Worm (Caenorhabditis elegans) whole organism, L3 larva: ENCODE measurements around the gene C39E9.7.

Source experiments
- aly-2 ChIP-seq: fragments of 150-350 bp; optimal IDR thresholded peaks from 2 replicates; lab custom pipeline; 2014; ENCODE audit warnings: missing biosample characterization, missing genetic modification characterization
- ama-1 ChIP-seq: fragments of 150-350 bp; optimal IDR thresholded peaks from 2 replicates; lab custom pipeline; 2018
- ceh-16 ChIP-seq: sonication (generic microtip); optimal IDR thresholded peaks from 2 replicates; lab custom pipeline; 2017; ENCODE audit warnings: missing biosample characterization, missing genetic modification characterization
- ceh-28 ChIP-seq: fragments of 150-350 bp; optimal IDR thresholded peaks from 2 replicates; lab custom pipeline; 2014; ENCODE audit warnings: missing biosample characterization, missing genetic modification reagents, missing genetic modification characterization
- ceh-82 ChIP-seq: fragments of 150-350 bp; optimal IDR thresholded peaks from 2 replicates; lab custom pipeline; 2014; ENCODE audit warnings: missing biosample characterization, missing genetic modification characterization
- ceh-9 ChIP-seq: sonication (generic microtip); optimal IDR thresholded peaks from 2 replicates; lab custom pipeline; 2018; ENCODE audit warnings: missing biosample characterization, missing genetic modification characterization
- egl-27 ChIP-seq: sonication (generic microtip); optimal IDR thresholded peaks from 4 replicates; lab custom pipeline; 2017; ENCODE audit warnings: missing biosample characterization, missing genetic modification reagents, missing genetic modification characterization
- egl-5 ChIP-seq: fragments of 150-350 bp; optimal IDR thresholded peaks from 2 replicates; lab custom pipeline; 2017; ENCODE audit warnings: missing biosample characterization, missing genetic modification reagents, missing genetic modification characterization, inconsistent platforms
- elt-2 ChIP-seq: sonication (generic microtip); optimal IDR thresholded peaks from 2 replicates; lab custom pipeline; 2016; ENCODE audit warnings: missing genetic modification reagents, mild to moderate bottlenecking, missing genetic modification characterization, missing compliant biosample characterization
- elt-3 ChIP-seq, 3 experiments: fragments of 150-350 bp in 1 of 3; sonication (generic microtip) in 2 of 3; optimal IDR thresholded peaks; 2 replicates in 2 of 3; 4 replicates in 1 of 3; lab custom pipeline; 2014 to 2017; ENCODE audit warnings: missing biosample characterization in 3 of 3, missing genetic modification characterization in 3 of 3
- eor-1 ChIP-seq, 2 experiments: fragments of 150-350 bp; optimal IDR thresholded peaks; 2 replicates each; lab custom pipeline; 2014 to 2018; ENCODE audit warnings: missing biosample characterization in 2 of 2, missing genetic modification characterization in 2 of 2
- fkh-10 ChIP-seq: sonication (generic microtip); optimal IDR thresholded peaks from 2 replicates; lab custom pipeline; 2017; ENCODE audit warnings: missing biosample characterization, missing genetic modification reagents, missing genetic modification characterization
- fkh-2 ChIP-seq: fragments of 150-350 bp; optimal IDR thresholded peaks from 2 replicates; lab custom pipeline; 2014; ENCODE audit warnings: missing biosample characterization, missing genetic modification reagents, missing genetic modification characterization
- fos-1 ChIP-seq: fragments of 150-350 bp; optimal IDR thresholded peaks from 2 replicates; lab custom pipeline; 2014; ENCODE audit warnings: missing biosample characterization, missing genetic modification characterization
- hmg-11 ChIP-seq: sonication (generic microtip); optimal IDR thresholded peaks from 2 replicates; lab custom pipeline; 2016; ENCODE audit warnings: missing genetic modification characterization, missing compliant biosample characterization
- lin-15B ChIP-seq: fragments of 150-350 bp; optimal IDR thresholded peaks from 2 replicates; lab custom pipeline; 2014; ENCODE audit warnings: missing biosample characterization, missing genetic modification characterization
- lin-39 ChIP-seq: fragments of 150-350 bp; optimal IDR thresholded peaks from 2 replicates; lab custom pipeline; 2018; ENCODE audit warnings: missing biosample characterization, missing genetic modification reagents, missing genetic modification characterization
- lsy-12 ChIP-seq: sonication (generic microtip); optimal IDR thresholded peaks from 2 replicates; lab custom pipeline; 2016; ENCODE audit warnings: mild to moderate bottlenecking, missing genetic modification characterization, missing compliant biosample characterization
- mdl-1 ChIP-seq: fragments of 150-350 bp; optimal IDR thresholded peaks from 2 replicates; lab custom pipeline; 2014; ENCODE audit warnings: missing biosample characterization, missing genetic modification characterization
- nhr-23 ChIP-seq: fragments of 150-350 bp; optimal IDR thresholded peaks from 2 replicates; lab custom pipeline; 2014; ENCODE audit warnings: missing biosample characterization, missing genetic modification reagents, missing genetic modification characterization
- nhr-237 ChIP-seq: fragments of 150-350 bp; optimal IDR thresholded peaks from 2 replicates; lab custom pipeline; 2014; ENCODE audit warnings: missing biosample characterization, missing genetic modification characterization
- nhr-25 ChIP-seq: sonication (generic microtip); optimal IDR thresholded peaks from 2 replicates; lab custom pipeline; 2017; ENCODE audit warnings: missing biosample characterization, missing genetic modification characterization
- nhr-28 ChIP-seq: fragments of 150-350 bp; optimal IDR thresholded peaks from 2 replicates; lab custom pipeline; 2014; ENCODE audit warnings: missing biosample characterization, missing genetic modification characterization
- nhr-43 ChIP-seq: sonication (generic microtip); optimal IDR thresholded peaks from 2 replicates; lab custom pipeline; 2016; ENCODE audit warnings: mild to moderate bottlenecking, missing genetic modification characterization, missing compliant biosample characterization; ENCODE audit not compliant: poor library complexity, severe bottlenecking
- nhr-67 ChIP-seq: fragments of 150-350 bp; optimal IDR thresholded peaks from 2 replicates; lab custom pipeline; 2014; ENCODE audit warnings: missing biosample characterization, missing genetic modification characterization
- nhr-76 ChIP-seq: fragments of 150-350 bp; sonication (generic microtip); optimal IDR thresholded peaks from 5 replicates; lab custom pipeline; 2014; ENCODE audit warnings: missing biosample characterization, missing genetic modification characterization
- sea-2 ChIP-seq: fragments of 150-350 bp; sonication (generic microtip); optimal IDR thresholded peaks from 4 replicates; lab custom pipeline; 2014; ENCODE audit warnings: missing biosample characterization, missing genetic modification reagents, missing genetic modification characterization
- skn-1 ChIP-seq: fragments of 150-350 bp; optimal IDR thresholded peaks from 2 replicates; lab custom pipeline; 2014; ENCODE audit warnings: missing biosample characterization, missing genetic modification characterization
- snpc-4 ChIP-seq: fragments of 150-350 bp; optimal IDR thresholded peaks from 2 replicates; lab custom pipeline; 2014; ENCODE audit warnings: missing biosample characterization, missing genetic modification characterization
- unc-62 ChIP-seq: fragments of 150-350 bp; sonication (generic microtip); optimal IDR thresholded peaks from 4 replicates; lab custom pipeline; 2014; ENCODE audit warnings: missing biosample characterization, missing genetic modification reagents, missing genetic modification characterization
- ztf-11 ChIP-seq: fragments of 150-350 bp; optimal IDR thresholded peaks from 2 replicates; lab custom pipeline; 2014; ENCODE audit warnings: missing biosample characterization, missing genetic modification characterization
- ztf-4 ChIP-seq: fragments of 150-350 bp; optimal IDR thresholded peaks from 2 replicates; lab custom pipeline; 2014; ENCODE audit warnings: missing biosample characterization, missing genetic modification characterization

C39E9.7 gene

DNA sequence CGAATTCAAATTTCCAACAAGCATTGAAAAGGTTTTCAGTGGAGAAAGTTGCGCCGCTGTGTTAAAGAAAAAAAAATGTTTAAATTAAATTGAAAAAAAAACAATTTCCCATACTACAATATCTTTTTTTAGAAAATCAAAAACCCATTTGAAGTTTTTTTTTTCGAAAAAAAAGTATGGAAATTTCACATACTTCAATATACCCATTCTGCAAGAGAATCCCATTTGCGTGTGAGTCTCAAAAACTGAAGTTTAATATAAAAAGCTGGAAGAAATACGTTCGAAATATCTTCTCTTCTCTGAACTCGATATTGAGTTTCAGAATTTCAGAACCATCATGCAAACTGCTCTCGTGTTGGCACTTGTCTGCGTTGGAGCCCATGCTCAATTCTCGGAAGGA lies 6.4 kb downstream of the C39E9.7 start, which contains the start of gene scl-7:
TSS of gene scl-7 (plus strand) at position 301 of the 400 bp plus-strand sequence.
- TF ChIP-seq unc-62 (GFP tag; lab: Kevin White, UChicago) (no peak), nhr-28 (no peak), elt-3 (tag; optimal IDR thresholded peaks at IDR 0.05; lab: Kevin White, UChicago) (no peak), ceh-9 (tag; lab: Kevin White, UChicago) (no peak), nhr-76 (tag; lab: Kevin White, UChicago) (no peak), nhr-237 (tag; lab: Kevin White, UChicago) (no peak), ceh-82 (tag; lab: Kevin White, UChicago) (no peak)

- TF ChIP-seq lsy-12: no peak
- no peak for TF ChIP-seq ceh-82 (tag; lab: Kevin White, UChicago)
These were observed 8.1 kb downstream of the C39E9.7 start, which contains the start of gene scl-6 for ce11 chrIV:13068451-13068850. scl-6 (plus strand) TSS chrIV:13068751.

ce11 chrIV:13067200-13067599 lies 9.3 kb downstream of the C39E9.7 start, which contains the start of gene col-131:
col-131 (minus strand) TSS chrIV:13067300.
- no peak for TF ChIP-seq nhr-67 (tag; lab: Kevin White, UChicago)
- no peak for TF ChIP-seq fkh-2 (tag; lab: Kevin White, UChicago)
- TF ChIP-seq snpc-4 (tag; lab: Kevin White, UChicago): no peak
- no peak for TF ChIP-seq nhr-237 (tag; lab: Kevin White, UChicago)
- no peak for TF ChIP-seq egl-27 (tag; lab: Kevin White, UChicago)
- TF ChIP-seq nhr-43 (tag; lab: Kevin White, UChicago): no peak
- no peak for TF ChIP-seq fos-1 (tag; lab: Kevin White, UChicago)

ce11 chrIV:13066044-13066443 lies 10.5 kb downstream of the C39E9.7 start:
- TF ChIP-seq egl-5: no peak
- no peak for TF ChIP-seq nhr-28
- TF ChIP-seq fkh-2 (tag; lab: Kevin White, UChicago): no peak
- TF ChIP-seq elt-3 (tag; optimal IDR thresholded peaks at IDR 0.05; lab: Kevin White, UChicago): no peak
- TF ChIP-seq hmg-11 (tag; lab: Kevin White, UChicago): no peak
- no peak for TF ChIP-seq fkh-10

DNA sequence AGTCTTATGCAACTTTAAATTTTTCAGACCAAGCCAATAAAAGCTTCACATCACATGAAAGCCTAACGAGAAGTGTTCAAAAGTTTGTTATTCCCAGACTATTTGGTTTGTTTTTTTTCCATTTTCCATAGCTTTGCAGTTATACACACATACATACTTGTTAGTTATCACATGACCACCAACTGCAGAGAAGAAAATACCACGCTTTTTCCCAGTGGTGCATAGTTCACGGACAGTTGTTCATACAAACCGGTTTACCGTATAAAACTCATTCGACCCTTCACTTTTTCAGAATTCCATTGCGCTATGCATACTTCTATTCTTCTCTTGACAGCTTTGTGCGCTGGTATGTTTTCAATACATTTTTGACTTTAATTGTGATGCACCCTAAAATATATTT lies 12.8 kb downstream of the C39E9.7 start, which contains the start of gene scl-5:
TSS of gene scl-5 (plus strand) at position 301 of the 400 bp plus-strand sequence.
- TF ChIP-seq lin-39 (no peak), ztf-4 (tag; lab: Kevin White, UChicago) (no peak), nhr-23 (tag; lab: Kevin White, UChicago) (no peak), ceh-28 (tag; lab: Kevin White, UChicago) (no peak), nhr-43 (tag; lab: Kevin White, UChicago) (no peak), nhr-25 (tag; lab: Kevin White, UChicago) (no peak), elt-3 (tag; optimal IDR thresholded peaks at IDR 0.05; lab: Kevin White, UChicago) (no peak)

DNA sequence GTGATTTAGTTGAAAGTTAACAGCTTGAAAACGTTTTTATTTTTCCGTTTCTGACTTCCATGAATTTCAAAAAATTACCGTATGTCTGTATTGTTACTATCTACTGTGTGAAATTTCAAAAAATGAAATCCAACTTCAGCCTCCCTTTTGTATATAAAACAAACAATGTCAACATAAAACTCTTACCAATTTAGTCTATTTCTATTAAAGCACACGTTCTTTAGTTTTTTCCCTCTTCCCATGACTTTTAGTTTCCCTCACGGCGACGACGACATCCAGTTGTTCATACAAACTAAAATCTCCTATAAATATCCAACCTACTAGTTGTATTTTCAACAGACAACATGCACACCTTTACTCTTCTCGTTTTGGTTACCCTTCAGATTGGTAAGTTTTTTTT lies 17.2 kb downstream of the C39E9.7 start, which contains the start of gene scl-3:
TSS of gene scl-3 (plus strand) at position 301 of the 400 bp plus-strand sequence.
- TF ChIP-seq eor-1 (tag; optimal IDR thresholded peaks at IDR 0.05; lab: Kevin White, UChicago) (no peak), ceh-82 (tag; lab: Kevin White, UChicago) (no peak), ztf-11 (tag; lab: Kevin White, UChicago) (no peak), aly-2 (tag; lab: Kevin White, UChicago) (no peak), sea-2 (GFP tag; lab: Kevin White, UChicago) (no peak), lin-39 (no peak), fkh-2 (tag; lab: Kevin White, UChicago) (no peak), ceh-28 (tag; lab: Kevin White, UChicago) (no peak), skn-1 (tag; lab: Kevin White, UChicago) (no peak), ama-1 (lab: Kevin White, UChicago) (no peak), elt-2 (tag; lab: Kevin White, UChicago) (no peak), mdl-1 (tag; lab: Kevin White, UChicago) (no peak), nhr-76 (tag; lab: Kevin White, UChicago) (no peak), lin-15B (tag; lab: Kevin White, UChicago) (no peak), ceh-16 (tag; lab: Kevin White, UChicago) (no peak), snpc-4 (tag; lab: Kevin White, UChicago) (no peak), elt-3 (tag; optimal IDR thresholded peaks at IDR 0.05; lab: Kevin White, UChicago) (no peak)
